Worm (Caenorhabditis elegans) whole organism, young adult: ENCODE data around the gene T05A10.6.

Experiments used
- F22D6.2 ChIP-seq: sonication (generic microtip); optimal IDR thresholded peaks from 2 replicates; lab custom pipeline; 2016; ENCODE audit warnings: mild to moderate bottlenecking, missing genetic modification characterization, missing compliant biosample characterization
- bed-1 ChIP-seq: fragments of 200-800 bp; sonication (Bioruptor generic); IDR thresholded peaks from 2 replicates; pipeline ENCODE4 v1.3.6; 2022; ENCODE audit warnings: missing genetic modification reagents, missing genetic modification characterization, missing compliant biosample characterization
- ets-4 ChIP-seq: fragments of 200-800 bp; sonication (Bioruptor generic); optimal IDR thresholded peaks from 2 replicates; lab custom pipeline; 2018; ENCODE audit warnings: mild to moderate bottlenecking, missing genetic modification characterization, missing compliant biosample characterization
- lin-40 ChIP-seq: sonication (generic microtip); optimal IDR thresholded peaks from 2 replicates; lab custom pipeline; 2016; ENCODE audit warnings: missing genetic modification characterization, mild to moderate bottlenecking, missing compliant biosample characterization, missing genotype, missing genetic modification reagents
- lir-1 ChIP-seq: fragments of 200-800 bp; sonication (Bioruptor generic); conservative IDR thresholded peaks from 2 replicates; pipeline ENCODE4 v1.3.6; 2022; ENCODE audit warnings: missing genetic modification reagents, missing genetic modification characterization, missing compliant biosample characterization
- snpc-4 ChIP-seq, 5 experiments: fragments of 150-350 bp in 1 of 5; sonication (generic microtip) in 4 of 5; optimal IDR thresholded peaks; 2 replicates each; lab custom pipeline; 2014 to 2018; ENCODE audit warnings: missing genetic modification characterization in 5 of 5, missing biosample characterization in 3 of 5, antibody characterized with exemption in 2 of 5, mild to moderate bottlenecking in 2 of 5, missing compliant biosample characterization in 2 of 5, missing genotype in 2 of 5, moderate library complexity in 2 of 5, missing genetic modification reagents in 1 of 5
- tbx-9 ChIP-seq: sonication (generic microtip); optimal IDR thresholded peaks from 2 replicates; lab custom pipeline; 2016; ENCODE audit warnings: borderline replicate concordance, missing genetic modification characterization, inconsistent platforms, missing compliant biosample characterization

DNA sequence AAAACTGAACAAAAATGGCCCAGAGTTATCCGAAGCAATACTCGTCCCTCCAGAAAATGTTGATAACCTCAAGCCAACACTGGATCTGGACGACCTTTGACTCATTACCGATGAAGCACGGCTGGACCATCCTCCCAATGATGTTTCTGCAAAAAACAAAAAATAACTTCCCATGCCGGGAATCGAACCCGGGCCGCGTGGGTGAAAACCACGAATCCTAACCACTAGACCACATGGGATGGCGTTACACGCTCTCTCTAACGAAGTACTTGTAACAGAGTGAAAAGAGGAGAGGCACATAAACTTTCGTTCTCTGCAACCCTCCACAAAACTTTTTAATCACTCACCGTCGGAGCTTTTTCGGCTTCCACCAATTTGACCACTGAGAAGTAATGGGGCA, 26.6 kb upstream of the T05A10.6 start:
- no peak for TF ChIP-seq tbx-9 (tag; lab: Kevin White, UChicago)
- TF ChIP-seq snpc-4 (GFP tag; optimal IDR thresholded peaks at IDR 0.05; lab: Kevin White, UChicago) = no peak
- TF ChIP-seq snpc-4 (tag; optimal IDR thresholded peaks at IDR 0.05; lab: Kevin White, UChicago) = no peak
- no peak for TF ChIP-seq lin-40 (tag; lab: Kevin White, UChicago)
- no peak for TF ChIP-seq bed-1 (GFP tag; lab: Robert Waterston, UW)
- TF ChIP-seq lir-1 (GFP tag; lab: Robert Waterston, UW) = no peak
- peak; percentile 21 for TF ChIP-seq ets-4 (GFP tag; lab: Kevin White, UChicago)
- TF ChIP-seq F22D6.2 (tag; lab: Kevin White, UChicago) = no peak
